Worm (Caenorhabditis elegans): Measurements from ENCODE around the gene K10B3.5.

Gene K10B3.5

DNA sequence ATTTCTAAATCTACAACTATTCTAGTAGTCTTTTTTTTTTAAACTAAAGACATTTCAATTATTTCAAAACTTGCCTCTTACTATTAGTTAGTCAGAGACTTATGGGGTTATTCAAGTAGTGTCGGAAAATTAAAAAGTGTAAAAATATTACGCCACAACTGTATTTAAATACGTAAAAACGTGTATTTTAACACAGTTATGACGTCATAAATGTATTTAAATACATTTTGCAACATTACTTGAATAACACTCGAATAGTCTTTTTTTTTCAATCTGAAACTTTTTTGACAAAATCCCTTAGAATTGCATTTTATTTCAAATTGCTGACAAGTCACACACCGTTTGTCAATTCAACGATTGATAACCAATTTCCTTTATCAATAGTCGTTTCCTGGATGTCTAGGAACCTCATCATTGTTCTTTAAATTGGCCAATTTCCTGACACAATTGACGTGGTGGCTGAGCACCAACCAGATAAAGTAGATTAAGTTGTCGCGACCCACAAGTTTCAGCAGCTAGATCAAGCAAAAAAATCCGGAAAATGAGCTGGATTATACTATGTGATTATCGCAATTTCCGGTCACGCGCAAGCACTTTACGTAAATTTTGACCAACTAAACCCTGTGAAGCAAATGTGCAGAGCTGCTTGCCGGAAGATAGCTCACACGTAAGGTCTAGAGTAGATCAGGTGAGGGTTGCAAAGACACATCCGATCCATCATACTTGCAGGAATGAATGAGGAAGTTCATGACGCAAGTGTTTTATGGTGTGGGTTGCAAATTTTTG, 33.4 kb upstream of the K10B3.5 start:
- no peak for TF ChIP-seq ama-1 (optimal IDR thresholded peaks at IDR 0.05)
- TF ChIP-seq tra-4 (tag; optimal IDR thresholded peaks at IDR 0.05) = no peak
- no peak for TF ChIP-seq hmg-4 (GFP tag; optimal IDR thresholded peaks at IDR 0.05)
- no peak for TF ChIP-seq sea-1 (GFP tag; conservative IDR thresholded peaks at IDR 0.05)
- TF ChIP-seq aly-1 (tag; optimal IDR thresholded peaks at IDR 0.05) = no peak
- no peak for TF ChIP-seq ceh-36 (tag; optimal IDR thresholded peaks at IDR 0.05)
- no peak for TF ChIP-seq pes-1 (GFP tag; IDR thresholded peaks at IDR 0.05)
- no peak for TF ChIP-seq ceh-13 (GFP tag; optimal IDR thresholded peaks at IDR 0.05)
- no peak for TF ChIP-seq F13C5.2 (tag; optimal IDR thresholded peaks at IDR 0.05)
- no peak for TF ChIP-seq tbx-11 (GFP tag; IDR thresholded peaks at IDR 0.05)
- TF ChIP-seq tbx-37 (GFP tag; conservative IDR thresholded peaks at IDR 0.05) = no peak
- no peak for TF ChIP-seq scrt-1 (GFP tag; IDR thresholded peaks at IDR 0.05)
- no peak for TF ChIP-seq hmbx-1 (tag; optimal IDR thresholded peaks at IDR 0.05)

- no peak for TF ChIP-seq ets-7 (tag; optimal IDR thresholded peaks at IDR 0.05)
Measured at ce11 chrX:3135186-3135585, 28.9 kb upstream of the K10B3.5 start, which contains the start of gene K10B3.1. K10B3.1 (plus strand) TSS chrX:3135486.

ce11 chrX:3127626-3128142, 21.4 kb upstream of the K10B3.5 start:
- TF ChIP-seq flt-1 (GFP tag; IDR thresholded peaks at IDR 0.05) (no peak), ets-7 (tag; optimal IDR thresholded peaks at IDR 0.05) (peak; percentile 26), sea-1 (GFP tag; conservative IDR thresholded peaks at IDR 0.05) (peak; percentile 59; the same call in 1 of the 2 replicates), hnd-1 (tag; optimal IDR thresholded peaks at IDR 0.05) (no peak), tbx-37 (GFP tag; conservative IDR thresholded peaks at IDR 0.05) (no peak; the same call in 1 of the 2 replicates), tbx-11 (GFP tag; IDR thresholded peaks at IDR 0.05) (no peak), hmbx-1 (tag; optimal IDR thresholded peaks at IDR 0.05) (no peak), pes-1 (GFP tag; IDR thresholded peaks at IDR 0.05) (0 out of 2 replicates have a peak, but pooled peaks have one; percentile 21), B0310.2 (tag; optimal IDR thresholded peaks at IDR 0.05) (peak; percentile 62), F13C5.2 (tag; optimal IDR thresholded peaks at IDR 0.05) (peak; percentile 90), ceh-36 (tag; optimal IDR thresholded peaks at IDR 0.05) (no peak), aly-1 (tag; optimal IDR thresholded peaks at IDR 0.05) (peak; percentile 80), ama-1 (optimal IDR thresholded peaks at IDR 0.05) (no peak), ceh-13 (GFP tag; optimal IDR thresholded peaks at IDR 0.05) (no peak), scrt-1 (GFP tag; IDR thresholded peaks at IDR 0.05) (peak; percentile 32; the same call in 1 of the 2 replicates), hmg-4 (GFP tag; optimal IDR thresholded peaks at IDR 0.05) (peak; percentile 96)

- TF ChIP-seq tra-4 (tag; optimal IDR thresholded peaks at IDR 0.05) (no peak), ceh-36 (tag; optimal IDR thresholded peaks at IDR 0.05) (no peak), aly-1 (tag; optimal IDR thresholded peaks at IDR 0.05) (no peak), sea-1 (GFP tag; conservative IDR thresholded peaks at IDR 0.05) (no peak), ceh-13 (GFP tag; optimal IDR thresholded peaks at IDR 0.05) (no peak), hnd-1 (tag; optimal IDR thresholded peaks at IDR 0.05) (no peak), ama-1 (optimal IDR thresholded peaks at IDR 0.05) (no peak), tbx-11 (GFP tag; IDR thresholded peaks at IDR 0.05) (no peak), ets-7 (tag; optimal IDR thresholded peaks at IDR 0.05) (no peak), F13C5.2 (tag; optimal IDR thresholded peaks at IDR 0.05) (no peak), flt-1 (GFP tag; IDR thresholded peaks at IDR 0.05) (no peak), pes-1 (GFP tag; IDR thresholded peaks at IDR 0.05) (no peak), hmg-4 (GFP tag; optimal IDR thresholded peaks at IDR 0.05) (no peak), scrt-1 (GFP tag; IDR thresholded peaks at IDR 0.05) (no peak), tbx-37 (GFP tag; conservative IDR thresholded peaks at IDR 0.05) (no peak), hmbx-1 (tag; optimal IDR thresholded peaks at IDR 0.05) (no peak), B0310.2 (tag; optimal IDR thresholded peaks at IDR 0.05) (no peak)
Measured at ce11 chrX:3126979-3127378, 20.7 kb upstream of the K10B3.5 start, which contains the start of gene spc-1. spc-1 (minus strand) TSS chrX:3127079.

DNA sequence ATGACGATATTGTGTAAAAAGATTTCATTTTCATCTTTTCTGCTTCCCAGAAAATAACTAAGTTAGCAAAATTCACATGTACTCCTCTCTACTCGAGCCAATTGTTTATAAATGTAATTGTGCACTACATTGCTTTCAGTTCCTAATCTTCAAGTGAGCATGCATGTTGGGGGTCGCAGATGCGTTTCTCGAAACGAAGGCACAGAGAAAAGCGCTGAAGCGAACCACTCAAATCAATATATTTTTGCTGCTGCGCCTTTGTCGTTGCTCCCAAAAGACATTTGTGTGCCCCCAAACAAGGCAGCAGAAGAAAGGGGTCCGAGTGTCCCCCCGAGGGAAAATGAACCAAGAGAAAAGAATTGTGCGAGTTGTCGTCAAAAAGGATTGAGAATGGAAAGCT, 20.0 kb upstream of the K10B3.5 start:
- TF ChIP-seq sea-1 (GFP tag; conservative IDR thresholded peaks at IDR 0.05) = no peak
- no peak for TF ChIP-seq B0310.2 (tag; optimal IDR thresholded peaks at IDR 0.05)
- no peak for TF ChIP-seq hnd-1 (tag; optimal IDR thresholded peaks at IDR 0.05)
- no peak for TF ChIP-seq F13C5.2 (tag; optimal IDR thresholded peaks at IDR 0.05)
- TF ChIP-seq flt-1 (GFP tag; IDR thresholded peaks at IDR 0.05) = no peak
- no peak for TF ChIP-seq ama-1 (optimal IDR thresholded peaks at IDR 0.05)
- TF ChIP-seq aly-1 (tag; optimal IDR thresholded peaks at IDR 0.05) = no peak
- no peak for TF ChIP-seq tbx-11 (GFP tag; IDR thresholded peaks at IDR 0.05)
- no peak for TF ChIP-seq ets-7 (tag; optimal IDR thresholded peaks at IDR 0.05)
- no peak for TF ChIP-seq tbx-37 (GFP tag; conservative IDR thresholded peaks at IDR 0.05)
- no peak for TF ChIP-seq ceh-13 (GFP tag; optimal IDR thresholded peaks at IDR 0.05)
- TF ChIP-seq ceh-36 (tag; optimal IDR thresholded peaks at IDR 0.05) = no peak
- no peak for TF ChIP-seq tra-4 (tag; optimal IDR thresholded peaks at IDR 0.05)
- TF ChIP-seq scrt-1 (GFP tag; IDR thresholded peaks at IDR 0.05) = no peak
- TF ChIP-seq hmg-4 (GFP tag; optimal IDR thresholded peaks at IDR 0.05) = no peak

DNA sequence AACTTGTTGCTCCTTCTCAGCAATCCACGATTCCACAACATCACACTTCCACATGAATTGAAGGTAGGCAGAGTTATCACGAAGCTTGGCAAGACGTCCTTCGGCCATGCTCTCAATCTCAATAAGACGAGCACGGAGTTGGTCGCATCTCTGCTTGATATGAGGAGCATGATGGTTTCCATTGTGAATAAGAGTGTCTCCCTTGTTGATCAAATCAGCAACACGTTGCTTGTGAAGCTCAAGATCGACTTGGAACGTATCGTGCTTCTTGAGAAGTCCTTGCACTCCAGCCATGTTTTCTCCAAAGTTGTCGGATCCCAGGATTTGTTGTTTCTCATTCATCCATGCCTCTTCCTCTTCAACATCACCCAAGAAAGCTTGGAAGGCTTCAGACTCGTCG, 13.3 kb upstream of the K10B3.5 start:
- TF ChIP-seq aly-1 (tag; optimal IDR thresholded peaks at IDR 0.05) (no peak), tbx-11 (GFP tag; IDR thresholded peaks at IDR 0.05) (no peak), hmbx-1 (tag; optimal IDR thresholded peaks at IDR 0.05) (no peak), hnd-1 (tag; optimal IDR thresholded peaks at IDR 0.05) (no peak), tbx-37 (GFP tag; conservative IDR thresholded peaks at IDR 0.05) (no peak), B0310.2 (tag; optimal IDR thresholded peaks at IDR 0.05) (no peak), hmg-4 (GFP tag; optimal IDR thresholded peaks at IDR 0.05) (no peak), ceh-36 (tag; optimal IDR thresholded peaks at IDR 0.05) (no peak), flt-1 (GFP tag; IDR thresholded peaks at IDR 0.05) (no peak), scrt-1 (GFP tag; IDR thresholded peaks at IDR 0.05) (no peak)

Measured in whole organism, early embryonic.